Worm (Caenorhabditis elegans): ENCODE results near the gene C18A3.7.
A peak's percentile ranks its signal among the peaks of the same experiment; 100 is the strongest.

The C18A3.7 gene

DNA sequence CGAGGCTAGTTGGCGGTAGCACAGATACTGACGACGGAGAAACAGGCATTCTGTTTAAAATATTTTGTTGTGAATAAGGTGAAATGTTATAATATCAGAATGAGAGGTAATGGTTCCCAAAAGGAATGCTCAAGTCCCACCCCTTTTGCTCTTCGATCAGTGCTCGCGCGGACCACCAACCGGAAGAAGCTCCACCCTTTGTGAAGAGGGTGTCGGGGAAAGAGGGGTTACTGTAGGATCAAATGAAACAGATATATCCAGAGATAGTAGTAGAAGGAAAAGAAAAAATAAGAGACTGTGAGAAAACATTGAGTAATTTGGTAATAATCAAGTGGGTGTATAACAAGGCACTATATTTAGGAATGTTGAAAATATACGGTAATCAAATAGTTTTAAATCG, 43.9 kb upstream of the C18A3.7 start, which contains the start of the genes dmd-5 and F10C1.1:
Gene dmd-5, minus strand, starts transcription at position 101 of the 400 bp plus-strand sequence.
Gene F10C1.1, plus strand, starts transcription at position 110 of the 400 bp plus-strand sequence.
- TF ChIP-seq ceh-14 (tag; optimal IDR thresholded peaks at IDR 0.05), result no peak
- TF ChIP-seq sox-2 (GFP tag; IDR thresholded peaks at IDR 0.05), result no peak
- TF ChIP-seq ceh-48 (tag; optimal IDR thresholded peaks at IDR 0.05), result no peak
- TF ChIP-seq Y22D7AL.16 (tag; optimal IDR thresholded peaks at IDR 0.05), result no peak
- TF ChIP-seq ceh-31 (tag; optimal IDR thresholded peaks at IDR 0.05), result no peak
- no peak for TF ChIP-seq hlh-8 (tag; optimal IDR thresholded peaks at IDR 0.05)
- no peak for TF ChIP-seq fkh-6 (tag; optimal IDR thresholded peaks at IDR 0.05)
- TF ChIP-seq fax-1 (tag; optimal IDR thresholded peaks at IDR 0.05), result no peak
- TF ChIP-seq elt-2 (tag; optimal IDR thresholded peaks at IDR 0.05), result no peak
- TF ChIP-seq ceh-6 (GFP tag; optimal IDR thresholded peaks at IDR 0.05), result no peak

DNA sequence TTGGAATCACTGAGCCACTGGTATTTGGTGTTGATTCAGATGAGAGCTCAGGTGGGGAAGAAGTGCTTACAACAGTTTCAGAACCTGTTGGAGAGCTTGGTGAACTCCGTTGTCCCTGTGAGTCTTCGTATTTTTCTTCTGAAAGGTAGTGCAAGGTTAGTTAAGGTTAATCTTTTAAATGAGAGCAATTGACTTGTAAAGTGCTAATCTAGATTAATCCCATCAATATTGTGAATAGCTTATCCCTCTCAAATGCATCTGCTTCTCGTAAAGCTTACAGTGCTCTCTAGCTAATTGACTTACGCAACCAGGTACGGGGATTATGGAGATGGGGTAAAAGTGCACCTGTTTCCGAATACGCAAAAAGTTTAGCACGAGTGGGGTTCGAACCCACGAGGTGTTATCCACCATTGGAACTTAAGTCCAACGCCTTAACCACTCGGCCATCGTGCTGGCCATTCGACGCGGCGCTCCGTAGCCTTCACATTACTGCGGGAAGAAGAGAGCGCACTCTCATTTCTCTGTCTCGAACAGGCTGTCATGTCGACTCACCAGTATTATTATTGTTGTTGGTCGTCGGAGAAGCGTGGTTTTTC, 42.4 kb upstream of the C18A3.7 start:
- TF ChIP-seq C38D4.7 (GFP tag; optimal IDR thresholded peaks at IDR 0.05) (peak; percentile 60), tbx-2 (tag; optimal IDR thresholded peaks at IDR 0.05) (peak; percentile 48), ets-4 (tag; optimal IDR thresholded peaks at IDR 0.05) (no peak), fax-1 (tag; optimal IDR thresholded peaks at IDR 0.05) (peak; percentile 38), odd-2 (tag; optimal IDR thresholded peaks at IDR 0.05) (no peak), ceh-45 (GFP tag; IDR thresholded peaks at IDR 0.05) (0 out of 2 replicates have a peak, but pooled peaks have one; percentile 20), eyg-1 (tag; optimal IDR thresholded peaks at IDR 0.05) (peak; percentile 43), ceh-22 (tag; optimal IDR thresholded peaks at IDR 0.05) (no peak), elt-4 (tag; optimal IDR thresholded peaks at IDR 0.05) (no peak), K09A11.1 (tag; optimal IDR thresholded peaks at IDR 0.05; ENCODE audit: insufficient read depth) (no peak), sdc-2 (tag; optimal IDR thresholded peaks at IDR 0.05) (peak; percentile 48), unc-86 (tag; optimal IDR thresholded peaks at IDR 0.05) (no peak), pat-9 (tag; optimal IDR thresholded peaks at IDR 0.05) (peak; percentile 53), ceh-24 (tag; optimal IDR thresholded peaks at IDR 0.05) (peak; percentile 8), dve-1 (tag; optimal IDR thresholded peaks at IDR 0.05) (peak; percentile 66), pha-2 (tag; optimal IDR thresholded peaks at IDR 0.05) (no peak), nhr-232 (tag; optimal IDR thresholded peaks at IDR 0.05) (peak; percentile 44), F13H6.1 (tag; optimal IDR thresholded peaks at IDR 0.05) (no peak), pag-3 (tag; optimal IDR thresholded peaks at IDR 0.05; ENCODE audit: borderline replicate concordance) (no peak), pqm-1 (tag; optimal IDR thresholded peaks at IDR 0.05) (peak; percentile 9), ztf-16 (tag; optimal IDR thresholded peaks at IDR 0.05) (peak; percentile 28), syd-9 (tag; optimal IDR thresholded peaks at IDR 0.05) (peak; percentile 35), sox-4 (tag; optimal IDR thresholded peaks at IDR 0.05) (peak; percentile 56), lim-6 (tag; optimal IDR thresholded peaks at IDR 0.05) (no peak), nfya-1 (tag; optimal IDR thresholded peaks at IDR 0.05) (peak; percentile 23), ceh-14 (tag; optimal IDR thresholded peaks at IDR 0.05) (peak; percentile 26), madf-2 (tag; optimal IDR thresholded peaks at IDR 0.05) (peak; percentile 47), fkh-6 (tag; optimal IDR thresholded peaks at IDR 0.05) (peak; percentile 59), ceh-2 (tag; optimal IDR thresholded peaks at IDR 0.05) (peak; percentile 46), elt-2 (tag; optimal IDR thresholded peaks at IDR 0.05) (peak; percentile 87), ttx-3 (tag; optimal IDR thresholded peaks at IDR 0.05) (peak; percentile 36), hlh-30 (tag; optimal IDR thresholded peaks at IDR 0.05; ENCODE audit: insufficient read depth) (peak; percentile 39), T23F11.4 (GFP tag; optimal IDR thresholded peaks at IDR 0.05) (peak; percentile 51), ceh-48 (tag; optimal IDR thresholded peaks at IDR 0.05) (peak; percentile 33), pros-1 (tag; optimal IDR thresholded peaks at IDR 0.05) (no peak), unc-3 (GFP tag; conservative IDR thresholded peaks at IDR 0.05) (peak; percentile 21; the same call in 1 of the 2 replicates), unc-3 (tag; optimal IDR thresholded peaks at IDR 0.05) (no peak), hlh-15 (tag; optimal IDR thresholded peaks at IDR 0.05) (no peak), che-1 (tag; optimal IDR thresholded peaks at IDR 0.05) (peak; percentile 70), ceh-18 (tag; optimal IDR thresholded peaks at IDR 0.05) (peak; percentile 37), ref-2 (tag; optimal IDR thresholded peaks at IDR 0.05) (peak; percentile 59), Y22D7AL.16 (tag; optimal IDR thresholded peaks at IDR 0.05) (peak; percentile 18), ceh-19 (GFP tag; optimal IDR thresholded peaks at IDR 0.05) (no peak), zip-5 (tag; optimal IDR thresholded peaks at IDR 0.05) (peak; percentile 30), lin-11 (tag; optimal IDR thresholded peaks at IDR 0.05) (peak; percentile 12), ceh-31 (tag; optimal IDR thresholded peaks at IDR 0.05) (peak; percentile 52)
